Worm (Caenorhabditis elegans): ENCODE data around the gene srh-269.

Gene srh-269

DNA sequence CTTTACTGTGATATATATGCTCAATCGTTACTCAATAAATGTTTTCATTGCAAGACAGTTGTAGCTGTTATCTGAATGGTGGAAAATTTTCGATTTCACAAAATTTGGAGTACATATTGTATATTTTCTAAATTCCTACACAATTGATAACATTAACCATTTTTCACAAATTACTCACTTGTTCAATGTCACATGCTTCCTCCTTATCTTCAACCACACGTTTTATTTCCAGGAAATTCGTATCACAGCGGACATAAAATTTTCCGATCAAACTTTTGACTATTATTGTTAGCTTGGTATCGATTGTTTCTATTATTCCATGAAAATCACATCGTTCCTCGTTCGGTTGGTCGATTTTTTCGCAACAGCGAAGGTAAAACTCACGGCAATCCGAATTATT, 16.6 kb upstream of the srh-269 start:
- no peak for TF ChIP-seq ceh-100 (GFP tag; IDR thresholded peaks at IDR 0.05)
- no peak for TF ChIP-seq B0035.1 (tag; optimal IDR thresholded peaks at IDR 0.05)
- no peak for TF ChIP-seq gei-17 (GFP tag; optimal IDR thresholded peaks at IDR 0.05)
- no peak for TF ChIP-seq F39B2.1 (GFP tag; IDR thresholded peaks at IDR 0.05)
- TF ChIP-seq chd-7 (tag; optimal IDR thresholded peaks at IDR 0.05), result no peak
- no peak for TF ChIP-seq K11D2.4 (GFP tag; IDR thresholded peaks at IDR 0.05)
- no peak for TF ChIP-seq hmg-1.2 (GFP tag; IDR thresholded peaks at IDR 0.05)
- TF ChIP-seq lir-1 (GFP tag; conservative IDR thresholded peaks at IDR 0.05), result no peak
- no peak for TF ChIP-seq bed-2 (GFP tag; IDR thresholded peaks at IDR 0.05)
- TF ChIP-seq pha-4 (tag; optimal IDR thresholded peaks at IDR 0.05), result no peak
- TF ChIP-seq mcd-1 (GFP tag; IDR thresholded peaks at IDR 0.05), result no peak
- no peak for TF ChIP-seq ceh-27 (GFP tag; optimal IDR thresholded peaks at IDR 0.05)
- no peak for TF ChIP-seq ceh-58 (GFP tag; IDR thresholded peaks at IDR 0.05)
- no peak for TF ChIP-seq ztf-26 (tag; optimal IDR thresholded peaks at IDR 0.05)
- TF ChIP-seq ets-4 (GFP tag; optimal IDR thresholded peaks at IDR 0.05), result no peak
- no peak for TF ChIP-seq cebp-1 (GFP tag; IDR thresholded peaks at IDR 0.05)
- no peak for TF ChIP-seq cebp-1 (tag; optimal IDR thresholded peaks at IDR 0.05)
- no peak for TF ChIP-seq snpc-1.1 (tag; optimal IDR thresholded peaks at IDR 0.05; ENCODE audit: insufficient read depth)
- no peak for TF ChIP-seq nhr-80 (tag; optimal IDR thresholded peaks at IDR 0.05)
- TF ChIP-seq egrh-3 (GFP tag; IDR thresholded peaks at IDR 0.05), result no peak

- TF ChIP-seq die-1 (tag; optimal IDR thresholded peaks at IDR 0.05) (no peak), aptf-2 (GFP tag; conservative IDR thresholded peaks at IDR 0.05) (no peak), F22D6.2 (tag; optimal IDR thresholded peaks at IDR 0.05) (no peak), ceh-91 (GFP tag; IDR thresholded peaks at IDR 0.05) (no peak), ztf-25 (GFP tag; IDR thresholded peaks at IDR 0.05) (no peak), Y53F4B.3 (GFP tag; IDR thresholded peaks at IDR 0.05) (no peak), aptf-3 (GFP tag; IDR thresholded peaks at IDR 0.05) (no peak), lin-40 (tag; optimal IDR thresholded peaks at IDR 0.05) (no peak), F10E7.11 (tag; optimal IDR thresholded peaks at IDR 0.05) (no peak), fkh-3 (tag; optimal IDR thresholded peaks at IDR 0.05) (no peak), F33H1.4 (GFP tag; IDR thresholded peaks at IDR 0.05) (no peak), lsy-27 (tag; optimal IDR thresholded peaks at IDR 0.05; ENCODE audit: borderline replicate concordance, insufficient read depth) (no peak), madf-10 (tag; optimal IDR thresholded peaks at IDR 0.05) (no peak)
Measured at ce11 chrV:16606313-16606712, 14.5 kb upstream of the srh-269 start, which contains the start of gene Y32B12C.1. Gene Y32B12C.1 (plus strand): TSS chrV:16606613.

- TF ChIP-seq dox-1 (GFP tag; IDR thresholded peaks at IDR 0.05), result 0 out of 2 replicates have a peak, but pooled peaks have one; percentile 33
- peak; percentile 77 for TF ChIP-seq nhr-80 (tag; optimal IDR thresholded peaks at IDR 0.05)
- no peak for TF ChIP-seq ekl-4 (GFP tag; IDR thresholded peaks at IDR 0.05)
- TF ChIP-seq F55B11.4 (tag; optimal IDR thresholded peaks at IDR 0.05; ENCODE audit: borderline replicate concordance, insufficient read depth), result no peak
- no peak for TF ChIP-seq unc-62 (GFP tag; optimal IDR thresholded peaks at IDR 0.05)
Measured at ce11 chrV:16605463-16605862, 13.6 kb upstream of the srh-269 start.

Measured in whole organism, young adult.